Worm (Caenorhabditis elegans) whole organism, L1 larva: ENCODE results near the gene T02G5.15.

Source experiments
- C04F5.9 ChIP-seq: sonication (generic microtip); optimal IDR thresholded peaks from 2 replicates; lab custom pipeline; 2016; ENCODE audit warnings: missing genetic modification characterization, missing compliant biosample characterization
- ceh-8 ChIP-seq: fragments of 200-800 bp; sonication (Bioruptor generic); optimal IDR thresholded peaks from 2 replicates; lab custom pipeline; 2018; ENCODE audit warnings: mild to moderate bottlenecking, missing genetic modification characterization, moderate library complexity, missing compliant biosample characterization
- ceh-82 ChIP-seq, 3 experiments: fragments of 150-350 bp in 1 of 3; sonication (generic microtip) in 2 of 3; optimal IDR thresholded peaks; 2 replicates each; lab custom pipeline; 2014 to 2017; ENCODE audit warnings: missing biosample characterization in 3 of 3, missing genetic modification characterization in 3 of 3
- efl-1 ChIP-seq, 4 experiments: fragments of 150-350 bp; optimal IDR thresholded peaks in 3 of 4; peaks in 1 of 4; 1 replicate in 1 of 4; 2 replicates in 3 of 4; lab custom pipeline; 2014; ENCODE audit warnings: missing biosample characterization in 2 of 4, missing genetic modification characterization in 2 of 4, missing genetic modification reagents in 2 of 4
- elt-2 ChIP-seq: sonication (generic microtip); optimal IDR thresholded peaks from 2 replicates; lab custom pipeline; 2016; ENCODE audit warnings: missing genetic modification characterization, mild to moderate bottlenecking, inconsistent platforms, missing compliant biosample characterization, missing genetic modification reagents
- hlh-17 ChIP-seq: fragments of 200-800 bp; sonication (Bioruptor generic); optimal IDR thresholded peaks from 2 replicates; lab custom pipeline; 2018; ENCODE audit warnings: missing genetic modification characterization, mild to moderate bottlenecking, missing compliant biosample characterization, moderate library complexity, borderline replicate concordance
- isw-1 ChIP-seq: fragments of 200-800 bp; sonication (Bioruptor generic); IDR thresholded peaks from 2 replicates; pipeline ENCODE4 v1.3.6; 2022; ENCODE audit warnings: missing genetic modification characterization, missing compliant biosample characterization
- lin-14 ChIP-seq: fragments of 200-800 bp; sonication (Bioruptor generic); optimal IDR thresholded peaks from 2 replicates; lab custom pipeline; 2018; ENCODE audit warnings: mild to moderate bottlenecking, missing genetic modification characterization, moderate library complexity, missing compliant biosample characterization
- lin-35 ChIP-seq, 2 experiments: fragments of 150-350 bp; optimal IDR thresholded peaks; 2 replicates each; lab custom pipeline; 2014; ENCODE audit warnings: missing biosample characterization in 2 of 2, missing genetic modification characterization in 2 of 2, missing genetic modification reagents in 2 of 2
- lin-39 ChIP-seq: fragments of 150-350 bp; optimal IDR thresholded peaks from 2 replicates; lab custom pipeline; 2014; ENCODE audit warnings: missing biosample characterization, missing genetic modification reagents, missing genetic modification characterization
- mab-9 ChIP-seq: fragments of 200-800 bp; sonication (Bioruptor generic); IDR thresholded peaks from 2 replicates; pipeline ENCODE4 v1.3.6; 2022; ENCODE audit warnings: missing genetic modification reagents, missing genetic modification characterization, missing compliant biosample characterization
- mdl-1 ChIP-seq, 2 experiments: fragments of 150-350 bp; optimal IDR thresholded peaks; 2 replicates each; lab custom pipeline; 2014 to 2017; ENCODE audit warnings: missing biosample characterization in 2 of 2, missing genetic modification characterization in 2 of 2, inconsistent platforms in 1 of 2
- mef-2 ChIP-seq: fragments of 150-350 bp; optimal IDR thresholded peaks from 2 replicates; lab custom pipeline; 2014; ENCODE audit warnings: missing biosample characterization, missing genetic modification characterization
- mep-1 ChIP-seq: fragments of 150-350 bp; optimal IDR thresholded peaks from 2 replicates; lab custom pipeline; 2014; ENCODE audit warnings: missing biosample characterization, missing genetic modification characterization
- nhr-11 ChIP-seq: fragments of 150-350 bp; optimal IDR thresholded peaks from 2 replicates; lab custom pipeline; 2014; ENCODE audit warnings: missing biosample characterization, missing genetic modification characterization
- nhr-12 ChIP-seq: sonication (generic microtip); optimal IDR thresholded peaks from 2 replicates; lab custom pipeline; 2017; ENCODE audit warnings: missing biosample characterization, missing genetic modification characterization
- nhr-19 ChIP-seq: fragments of 200-800 bp; sonication (Bioruptor generic); conservative IDR thresholded peaks from 2 replicates; pipeline ENCODE4 v1.3.6; 2022; ENCODE audit warnings: missing genetic modification characterization, missing compliant biosample characterization
- nhr-20 ChIP-seq: sonication (generic microtip); optimal IDR thresholded peaks from 2 replicates; lab custom pipeline; 2016; ENCODE audit warnings: mild to moderate bottlenecking, missing genetic modification characterization, missing compliant biosample characterization
- nhr-237 ChIP-seq: fragments of 150-350 bp; optimal IDR thresholded peaks from 2 replicates; lab custom pipeline; 2014; ENCODE audit warnings: missing biosample characterization, missing genetic modification characterization
- nhr-28 ChIP-seq: fragments of 150-350 bp; optimal IDR thresholded peaks from 2 replicates; lab custom pipeline; 2014; ENCODE audit warnings: missing biosample characterization, missing genetic modification characterization
- nhr-71 ChIP-seq: sonication (generic microtip); optimal IDR thresholded peaks from 2 replicates; lab custom pipeline; 2016; ENCODE audit warnings: mild to moderate bottlenecking, missing genetic modification characterization, moderate library complexity, missing compliant biosample characterization
- nhr-90 ChIP-seq: sonication (generic microtip); optimal IDR thresholded peaks from 2 replicates; lab custom pipeline; 2016; ENCODE audit warnings: mild to moderate bottlenecking, missing genetic modification characterization, missing compliant biosample characterization; ENCODE audit not compliant: poor library complexity
- rnt-1 ChIP-seq: sonication (generic microtip); optimal IDR thresholded peaks from 2 replicates; lab custom pipeline; 2016; ENCODE audit warnings: mild to moderate bottlenecking, missing genetic modification characterization, moderate library complexity, missing compliant biosample characterization
- skn-1 ChIP-seq: fragments of 150-350 bp; optimal IDR thresholded peaks from 2 replicates; lab custom pipeline; 2014; ENCODE audit warnings: missing biosample characterization, missing genetic modification characterization
- snu-23 ChIP-seq: sonication (generic microtip); optimal IDR thresholded peaks from 2 replicates; lab custom pipeline; 2016; ENCODE audit warnings: missing genetic modification characterization, missing compliant biosample characterization
- sup-37 ChIP-seq: fragments of 200-800 bp; sonication (Bioruptor generic); optimal IDR thresholded peaks from 2 replicates; lab custom pipeline; 2018; ENCODE audit warnings: mild to moderate bottlenecking, missing genetic modification characterization, missing compliant biosample characterization
- swsn-7 ChIP-seq: sonication (generic microtip); optimal IDR thresholded peaks from 2 replicates; lab custom pipeline; 2016; ENCODE audit warnings: missing genetic modification characterization, missing compliant biosample characterization
- tbx-2 ChIP-seq: sonication (generic microtip); optimal IDR thresholded peaks from 2 replicates; lab custom pipeline; 2016; ENCODE audit warnings: missing genetic modification characterization, missing compliant biosample characterization
- unc-30 ChIP-seq: sonication (generic microtip); optimal IDR thresholded peaks from 2 replicates; lab custom pipeline; 2017; ENCODE audit warnings: missing biosample characterization, missing genetic modification characterization
- unc-62 ChIP-seq: fragments of 150-350 bp; optimal IDR thresholded peaks from 2 replicates; lab custom pipeline; 2014; ENCODE audit warnings: missing biosample characterization, missing genetic modification reagents, missing genetic modification characterization
- unc-86 ChIP-seq: sonication (generic microtip); optimal IDR thresholded peaks from 2 replicates; lab custom pipeline; 2016; ENCODE audit warnings: missing genetic modification characterization, missing compliant biosample characterization
- unc-98 ChIP-seq: fragments of 200-800 bp; sonication (Bioruptor generic); IDR thresholded peaks from 2 replicates; pipeline ENCODE4 v1.3.6; 2022; ENCODE audit warnings: missing genetic modification characterization, missing compliant biosample characterization
- vab-15 ChIP-seq: sonication (generic microtip); optimal IDR thresholded peaks from 2 replicates; lab custom pipeline; 2017; ENCODE audit warnings: missing genotype, mild to moderate bottlenecking, missing genetic modification characterization, missing compliant biosample characterization
- xbp-1 ChIP-seq: sonication (generic microtip); optimal IDR thresholded peaks from 2 replicates; lab custom pipeline; 2016; ENCODE audit warnings: missing genetic modification characterization, missing compliant biosample characterization
- zag-1 ChIP-seq: fragments of 150-350 bp; optimal IDR thresholded peaks from 2 replicates; lab custom pipeline; 2014; ENCODE audit warnings: missing biosample characterization, missing genetic modification characterization
- zip-4 ChIP-seq: fragments of 200-800 bp; sonication (Bioruptor generic); optimal IDR thresholded peaks from 2 replicates; lab custom pipeline; 2018; ENCODE audit warnings: mild to moderate bottlenecking, missing genetic modification characterization, moderate library complexity, missing compliant biosample characterization
- ztf-11 ChIP-seq, 2 experiments: sonication (generic microtip); optimal IDR thresholded peaks; 2 replicates each; lab custom pipeline; 2016 to 2017; ENCODE audit warnings: missing genetic modification characterization in 2 of 2, missing biosample characterization in 1 of 2, missing compliant biosample characterization in 1 of 2

T02G5.15 gene

DNA sequence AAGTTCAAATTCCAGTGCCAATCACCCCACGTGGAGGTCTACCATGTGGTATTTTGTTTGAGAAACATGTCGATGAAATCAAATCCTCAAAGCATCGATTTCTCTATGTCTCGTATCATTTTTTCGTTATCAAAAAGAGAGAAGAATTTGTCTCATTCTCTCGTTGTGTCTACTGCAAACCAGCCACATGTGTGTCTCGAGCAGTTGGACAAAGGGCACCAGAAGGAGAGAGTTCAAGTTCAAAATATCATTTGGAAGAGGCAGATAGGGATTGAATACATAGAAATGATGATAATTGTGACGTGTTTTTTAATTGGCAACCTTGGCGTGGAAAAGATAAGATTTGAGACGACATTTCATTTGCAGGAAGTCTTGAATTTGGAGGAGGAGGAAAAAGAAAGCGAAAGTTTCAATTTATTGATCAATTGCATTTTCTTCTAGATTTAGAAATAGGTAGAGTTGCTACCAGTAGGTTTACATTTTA lies 24.8 kb upstream of the T02G5.15 start (continued):
- TF ChIP-seq xbp-1 (tag; lab: Kevin White, UChicago) (no peak), mdl-1 (tag; optimal IDR thresholded peaks at IDR 0.05; lab: Kevin White, UChicago) (peak in 1 of 2 experiments; percentile 75), snu-23 (GFP tag; lab: Kevin White, UChicago) (peak; percentile 69), nhr-90 (peak; percentile 61)

DNA sequence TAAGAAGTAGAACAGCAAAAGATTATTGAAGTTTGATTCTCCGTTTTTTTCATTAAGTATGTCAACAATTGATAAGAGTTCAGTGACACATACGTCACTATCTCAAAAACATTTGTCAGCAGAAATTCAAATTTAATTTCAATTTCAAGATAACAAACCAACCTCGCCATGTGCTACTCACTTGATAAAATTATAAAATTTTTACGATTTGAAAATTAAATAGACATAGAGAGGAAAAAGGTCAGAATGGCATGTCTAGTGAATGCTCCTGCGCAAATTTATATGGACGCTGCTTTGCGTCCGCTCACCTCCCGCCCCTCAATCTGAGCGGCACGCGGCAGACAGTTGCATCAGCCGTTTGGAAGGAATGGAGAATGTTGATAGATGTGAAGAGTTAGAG lies 23.9 kb upstream of the T02G5.15 start:
- TF ChIP-seq nhr-20 (tag; lab: Kevin White, UChicago): peak; percentile 19
- TF ChIP-seq rnt-1: peak; percentile 57
- peak; percentile 32 for TF ChIP-seq lin-14 (GFP tag; lab: Kevin White, UChicago)
- TF ChIP-seq unc-86 (tag; lab: Kevin White, UChicago): no peak
- no peak for TF ChIP-seq ceh-8 (GFP tag; lab: Kevin White, UChicago)
- no peak for TF ChIP-seq nhr-19 (GFP tag; lab: Robert Waterston, UW)
- no peak for TF ChIP-seq vab-15
- TF ChIP-seq mdl-1 (tag; optimal IDR thresholded peaks at IDR 0.05; lab: Kevin White, UChicago): no peak
- TF ChIP-seq lin-35 (GFP tag; optimal IDR thresholded peaks at IDR 0.05; lab: Kevin White, UChicago): peak in 1 of 2 experiments; percentile 13
- TF ChIP-seq elt-2 (tag; lab: Kevin White, UChicago): peak; percentile 93
- no peak for TF ChIP-seq hlh-17
- no peak for TF ChIP-seq swsn-7 (tag; lab: Kevin White, UChicago)
- TF ChIP-seq C04F5.9: no peak
- TF ChIP-seq unc-30 (tag; lab: Kevin White, UChicago): no peak
- no peak for TF ChIP-seq nhr-237 (tag; lab: Kevin White, UChicago)
- no peak for TF ChIP-seq ceh-82 (tag; optimal IDR thresholded peaks at IDR 0.05; lab: Kevin White, UChicago)
- TF ChIP-seq nhr-12 (tag; lab: Kevin White, UChicago): no peak
- peak; percentile 15 for TF ChIP-seq nhr-71 (tag; lab: Kevin White, UChicago)
- TF ChIP-seq mef-2: no peak
- TF ChIP-seq, all 84 proteins: peak for 6

ce11 chrII:7060791-7061190 lies 23.3 kb upstream of the T02G5.15 start:
- TF ChIP-seq unc-98 (no peak), mab-9 (GFP tag; lab: Robert Waterston, UW) (no peak), nhr-11 (tag; lab: Kevin White, UChicago) (no peak), hlh-17 (no peak), efl-1 (optimal IDR thresholded peaks at IDR 0.05; lab: Kevin White, UChicago) (no peak), efl-1 (GFP tag; optimal IDR thresholded peaks at IDR 0.05 in 1 of 2; lab: Kevin White, UChicago) (no peak), zag-1 (no peak), sup-37 (GFP tag; lab: Kevin White, UChicago) (no peak), isw-1 (GFP tag; lab: Robert Waterston, UW) (no peak), ceh-8 (GFP tag; lab: Kevin White, UChicago) (no peak), skn-1 (tag; lab: Kevin White, UChicago) (peak; percentile 92), nhr-28 (tag; lab: Kevin White, UChicago) (peak; percentile 3), tbx-2 (tag; lab: Kevin White, UChicago) (no peak)

DNA sequence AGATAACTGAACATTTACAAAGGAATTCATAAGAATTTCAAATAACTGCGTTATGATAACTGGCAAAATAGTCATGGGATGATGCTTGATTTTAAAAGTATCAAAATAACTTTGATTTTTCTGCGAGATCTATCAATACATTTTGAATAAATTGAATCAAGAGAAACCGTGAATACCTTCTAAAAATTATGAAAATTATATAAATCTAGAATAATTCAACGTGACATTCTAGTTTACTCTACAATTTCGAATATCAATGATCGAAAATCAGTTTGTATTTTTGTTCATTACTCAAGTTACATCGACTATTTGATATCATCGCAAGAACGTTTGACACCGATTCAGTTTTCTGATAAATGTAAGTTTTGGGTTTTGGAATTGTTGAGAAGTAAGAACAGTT lies 22.4 kb upstream of the T02G5.15 start, which contains the start of gene acs-6:
acs-6 (plus strand) TSS at position 301 of the 400 bp plus-strand sequence.
- no peak for TF ChIP-seq nhr-71 (tag; lab: Kevin White, UChicago)
- TF ChIP-seq lin-39: no peak
- TF ChIP-seq unc-62 (GFP tag; lab: Kevin White, UChicago): no peak
- no peak for TF ChIP-seq unc-30 (tag; lab: Kevin White, UChicago)
- TF ChIP-seq zip-4 (GFP tag; lab: Kevin White, UChicago): no peak
- no peak for TF ChIP-seq mab-9 (GFP tag; lab: Robert Waterston, UW)
- no peak for TF ChIP-seq ztf-11 (tag; optimal IDR thresholded peaks at IDR 0.05; lab: Kevin White, UChicago)
- no peak for TF ChIP-seq mep-1 (tag; lab: Kevin White, UChicago)
- TF ChIP-seq, all 84 proteins: peak for 0
